Fruit fly (Drosophila melanogaster) whole organism, embryonic: ENCODE measurements around the gene Pex11c.
A peak's percentile ranks its signal among the peaks of the same experiment; 100 is the strongest.

Experiments used
- Asciz ChIP-seq: fragments of 200-800 bp; sonication (Bioruptor generic); optimal IDR thresholded peaks from 2 replicates; lab custom pipeline; 2017; ENCODE audit warnings: missing biosample characterization, mild to moderate bottlenecking, missing genetic modification characterization, missing genetic modification reagents
- CG12155 ChIP-seq: fragments of 200-800 bp; sonication (Bioruptor generic); optimal IDR thresholded peaks from 3 replicates; lab custom pipeline; 2016; ENCODE audit warnings: missing biosample characterization, missing genetic modification characterization
- CG13775 ChIP-seq: fragments of 200-800 bp; sonication (Bioruptor generic); optimal IDR thresholded peaks from 3 replicates; lab custom pipeline; 2017; ENCODE audit warnings: missing biosample characterization, mild to moderate bottlenecking, missing genetic modification characterization
- CG14050 ChIP-seq: fragments of 200-800 bp; sonication (Bioruptor generic); IDR thresholded peaks from 3 replicates; pipeline ENCODE4 v1.3.6; 2022; ENCODE audit warnings: missing biosample characterization, missing genetic modification characterization
- CG14441 ChIP-seq: fragments of 200-800 bp; sonication (Bioruptor generic); IDR thresholded peaks from 2 replicates; pipeline ENCODE4 v1.3.6; 2022; ENCODE audit warnings: missing biosample characterization, missing genetic modification characterization
- CG15696 ChIP-seq: fragments of 200-800 bp; sonication (Bioruptor generic); optimal IDR thresholded peaks from 2 replicates; lab custom pipeline; 2019; ENCODE audit warnings: missing biosample characterization, mild to moderate bottlenecking, missing genetic modification characterization, moderate library complexity
- CG16863 ChIP-seq: fragments of 200-800 bp; sonication (Bioruptor generic); optimal IDR thresholded peaks from 3 replicates; lab custom pipeline; 2016; ENCODE audit warnings: missing biosample characterization, missing genetic modification characterization
- CG2120 ChIP-seq: fragments of 200-800 bp; sonication (Bioruptor generic); optimal IDR thresholded peaks from 3 replicates; lab custom pipeline; 2016; ENCODE audit warnings: missing biosample characterization, missing genetic modification characterization
- CG2889 ChIP-seq: fragments of 200-800 bp; sonication (Bioruptor generic); IDR thresholded peaks from 3 replicates; pipeline ENCODE4 v1.3.6; 2022; ENCODE audit warnings: missing biosample characterization, missing genetic modification characterization
- CG32767 ChIP-seq: fragments of 200-800 bp; sonication (Bioruptor generic); IDR thresholded peaks from 2 replicates; pipeline ENCODE4 v1.3.6; 2022; ENCODE audit warnings: missing biosample characterization, missing genetic modification characterization
- CG33557 ChIP-seq: fragments of 200-800 bp; sonication (Bioruptor generic); optimal IDR thresholded peaks from 2 replicates; lab custom pipeline; 2019; ENCODE audit warnings: missing biosample characterization, mild to moderate bottlenecking, missing genetic modification characterization, moderate library complexity
- CG4404 ChIP-seq: fragments of 200-800 bp; sonication (Bioruptor generic); IDR thresholded peaks from 2 replicates; pipeline ENCODE4 v1.3.6; 2022; ENCODE audit warnings: missing biosample characterization, missing genetic modification characterization
- CG4820 ChIP-seq: fragments of 200-800 bp; sonication (Bioruptor generic); optimal IDR thresholded peaks from 3 replicates; lab custom pipeline; 2016; ENCODE audit warnings: missing biosample characterization, missing genetic modification characterization
- CG4854 ChIP-seq: fragments of 200-800 bp; sonication (Bioruptor generic); optimal IDR thresholded peaks from 2 replicates; lab custom pipeline; 2016; ENCODE audit warnings: missing biosample characterization, missing genetic modification characterization, inconsistent platforms
- CG5245 ChIP-seq: fragments of 200-800 bp; sonication (Bioruptor generic); optimal IDR thresholded peaks from 3 replicates; lab custom pipeline; 2016; ENCODE audit warnings: missing biosample characterization, missing genetic modification characterization
- CG6683 ChIP-seq: fragments of 200-800 bp; sonication (Bioruptor generic); optimal IDR thresholded peaks from 2 replicates; lab custom pipeline; 2017; ENCODE audit warnings: missing biosample characterization, mild to moderate bottlenecking, missing genetic modification characterization, missing genetic modification reagents
- CoRest ChIP-seq: fragments of 200-800 bp; sonication (Bioruptor generic); optimal IDR thresholded peaks from 3 replicates; lab custom pipeline; 2018; ENCODE audit warnings: missing biosample characterization, mild to moderate bottlenecking, missing genetic modification characterization, moderate library complexity
- Deaf1 ChIP-seq: fragments of 200-800 bp; optimal IDR thresholded peaks from 3 replicates; lab custom pipeline; 2019; ENCODE audit warnings: missing biosample characterization, mild to moderate bottlenecking, missing genetic modification characterization, moderate library complexity
- E2f1 ChIP-seq: fragments of 200-800 bp; sonication (Bioruptor generic); IDR thresholded peaks from 2 replicates; pipeline ENCODE4 v1.3.6; 2022; ENCODE audit warnings: missing biosample characterization, missing genetic modification characterization
- E2f2 ChIP-seq: fragments of 200-800 bp; sonication (Bioruptor generic); IDR thresholded peaks from 2 replicates; pipeline ENCODE4 v1.3.6; 2022; ENCODE audit warnings: missing biosample characterization, missing genetic modification characterization
- ERR ChIP-seq: fragments of 200-800 bp; sonication (Bioruptor generic); optimal IDR thresholded peaks from 2 replicates; lab custom pipeline; 2016; ENCODE audit warnings: missing biosample characterization, missing genetic modification characterization
- Hmx ChIP-seq: fragments of 200-800 bp; sonication (Bioruptor generic); optimal IDR thresholded peaks from 2 replicates; lab custom pipeline; 2016; ENCODE audit warnings: missing biosample characterization, missing genetic modification characterization
- Jarid2 ChIP-seq: fragments of 200-800 bp; sonication (Bioruptor generic); optimal IDR thresholded peaks from 3 replicates; lab custom pipeline; 2017; ENCODE audit warnings: mild to moderate bottlenecking, missing biosample characterization, missing genetic modification reagents, missing genetic modification characterization
- Lpt ChIP-seq: fragments of >200 bp; optimal IDR thresholded peaks from 2 replicates; lab custom pipeline; 2018; ENCODE audit warnings: missing biosample characterization, missing genetic modification characterization
- Mad ChIP-seq: fragments of 200-800 bp; sonication (Bioruptor generic); optimal IDR thresholded peaks from 2 replicates; lab custom pipeline; 2016; ENCODE audit warnings: missing biosample characterization, missing genetic modification characterization
- Myb ChIP-seq: fragments of 200-800 bp; sonication (Bioruptor generic); optimal IDR thresholded peaks from 2 replicates; lab custom pipeline; 2016; ENCODE audit warnings: missing biosample characterization, missing genetic modification characterization
- Poxn ChIP-seq: fragments of 200-800 bp; sonication (Bioruptor generic); IDR thresholded peaks from 2 replicates; pipeline ENCODE4 v1.3.6; 2022; ENCODE audit warnings: missing biosample characterization, missing genetic modification characterization
- ase ChIP-seq: fragments of 200-800 bp; sonication (Bioruptor generic); IDR thresholded peaks from 3 replicates; pipeline ENCODE4 v1.3.6; 2022; ENCODE audit warnings: missing biosample characterization, missing genetic modification characterization
- bbx ChIP-seq: fragments of 200-800 bp; sonication (Bioruptor generic); IDR thresholded peaks from 2 replicates; pipeline ENCODE4 v1.3.6; 2022; ENCODE audit warnings: missing biosample characterization, missing genetic modification characterization; ENCODE audit not compliant: partially characterized antibody
- bcd ChIP-seq: fragments of 200-800 bp; sonication (Bioruptor generic); optimal IDR thresholded peaks from 2 replicates; lab custom pipeline; 2017; ENCODE audit warnings: missing biosample characterization, mild to moderate bottlenecking, missing genetic modification characterization
- chinmo ChIP-seq: fragments of 200-800 bp; sonication (Bioruptor generic); IDR thresholded peaks from 4 replicates; pipeline ENCODE4 v1.3.6; 2022; ENCODE audit warnings: missing biosample characterization, missing genetic modification characterization; ENCODE audit not compliant: partially characterized antibody
- crol ChIP-seq: fragments of 200-800 bp; sonication (Bioruptor generic); IDR thresholded peaks from 2 replicates; pipeline ENCODE4 v1.3.6; 2022; ENCODE audit warnings: missing biosample characterization, missing genetic modification characterization
- crp ChIP-seq, 2 experiments: fragments of 200-800 bp; sonication (Bioruptor generic); optimal IDR thresholded peaks; 2 replicates in 1 of 2; 3 replicates in 1 of 2; lab custom pipeline; 2017; ENCODE audit warnings: missing biosample characterization in 2 of 2, missing genetic modification characterization in 2 of 2, mild to moderate bottlenecking in 1 of 2, moderate library complexity in 1 of 2
- da ChIP-seq: fragments of 200-800 bp; sonication (Bioruptor generic); optimal IDR thresholded peaks from 2 replicates; lab custom pipeline; 2016; ENCODE audit warnings: missing biosample characterization, missing genetic modification characterization
- fd3F ChIP-seq: fragments of 200-800 bp; sonication (Bioruptor generic); optimal IDR thresholded peaks from 2 replicates; lab custom pipeline; 2018; ENCODE audit warnings: missing biosample characterization, mild to moderate bottlenecking, missing genetic modification characterization, moderate library complexity
- h ChIP-seq: fragments of >200 bp; optimal IDR thresholded peaks from 2 replicates; lab custom pipeline; 2017
- hb ChIP-seq: fragments of 200-800 bp; sonication (Bioruptor generic); IDR thresholded peaks from 3 replicates; pipeline ENCODE4 v1.3.6; 2022; ENCODE audit warnings: missing biosample characterization, missing genetic modification characterization; ENCODE audit not compliant: partially characterized antibody
- hkb ChIP-seq, 2 experiments: fragments of 200-800 bp in 1 of 2; fragments of >200 bp in 1 of 2; sonication (Bioruptor generic) in 1 of 2; IDR thresholded peaks in 1 of 2; optimal IDR thresholded peaks in 1 of 2; 2 replicates each; pipeline versions ENCODE4 v1.3.6 to Lab custom; 2017 to 2022; ENCODE audit warnings: missing biosample characterization in 1 of 2, missing genetic modification characterization in 1 of 2
- ind ChIP-seq: fragments of 200-800 bp; sonication (Bioruptor generic); optimal IDR thresholded peaks from 3 replicates; lab custom pipeline; 2016; ENCODE audit warnings: missing biosample characterization, missing genetic modification characterization
- inv ChIP-seq: fragments of 200-800 bp; sonication (Bioruptor generic); IDR thresholded peaks from 2 replicates; pipeline ENCODE4 v1.3.6; 2022; ENCODE audit warnings: missing biosample characterization, missing genetic modification characterization; ENCODE audit not compliant: partially characterized antibody
- jing ChIP-seq: fragments of 200-800 bp; sonication (Bioruptor generic); optimal IDR thresholded peaks from 2 replicates; lab custom pipeline; 2018; ENCODE audit warnings: missing biosample characterization, mild to moderate bottlenecking, missing genetic modification characterization
- kah ChIP-seq: fragments of 200-800 bp; sonication (Bioruptor generic); optimal IDR thresholded peaks from 2 replicates; lab custom pipeline; 2018; ENCODE audit warnings: missing biosample characterization, mild to moderate bottlenecking, missing genetic modification characterization
- knrl ChIP-seq: fragments of 200-800 bp; sonication (Bioruptor generic); IDR thresholded peaks from 3 replicates; pipeline ENCODE4 v1.3.6; 2022; ENCODE audit warnings: missing biosample characterization, missing genetic modification characterization; ENCODE audit not compliant: partially characterized antibody
- sc ChIP-seq, 3 experiments: fragments of >200 bp in 2 of 3; fragments of 200-800 bp in 1 of 3; sonication (Bioruptor generic) in 1 of 3; optimal IDR thresholded peaks; 2 replicates in 2 of 3; 3 replicates in 1 of 3; lab custom pipeline; 2017; ENCODE audit warnings: mild to moderate bottlenecking in 1 of 3, missing biosample characterization in 1 of 3, missing genetic modification characterization in 1 of 3, missing genetic modification reagents in 1 of 3
- sisA ChIP-seq: fragments of 200-800 bp; sonication (Bioruptor generic); IDR thresholded peaks from 2 replicates; pipeline ENCODE4 v1.3.6; 2022; ENCODE audit warnings: missing biosample characterization, missing genetic modification characterization
- tap ChIP-seq: fragments of 200-800 bp; optimal IDR thresholded peaks from 3 replicates; lab custom pipeline; 2019; ENCODE audit warnings: missing biosample characterization, mild to moderate bottlenecking, missing genetic modification characterization, moderate library complexity
- tin ChIP-seq: fragments of 200-800 bp; sonication (Bioruptor generic); optimal IDR thresholded peaks from 3 replicates; lab custom pipeline; 2016; ENCODE audit warnings: missing biosample characterization, missing genetic modification characterization
- tll ChIP-seq, 2 experiments: fragments of 200-800 bp in 1 of 2; fragments of >200 bp in 1 of 2; sonication (Bioruptor generic) in 1 of 2; optimal IDR thresholded peaks; 2 replicates each; lab custom pipeline; 2017 to 2019; ENCODE audit warnings: missing biosample characterization in 2 of 2, missing genetic modification characterization in 2 of 2, mild to moderate bottlenecking in 1 of 2, moderate library complexity in 1 of 2
- zen2 ChIP-seq: fragments of 200-800 bp; sonication (Bioruptor generic); IDR thresholded peaks from 3 replicates; pipeline ENCODE4 v1.3.6; 2022; ENCODE audit warnings: missing biosample characterization, missing genetic modification characterization; ENCODE audit not compliant: partially characterized antibody

The Pex11c gene

dm6 chr3R:23228605-23229264 is 29.4 kb upstream of the Pex11c start (continued):
- TF ChIP-seq chinmo: 0 out of 4 replicates have a peak, but pooled peaks have one; percentile 76
- TF ChIP-seq CG15696: no peak
- no peak for TF ChIP-seq kah (GFP tag; lab: Kevin White, UChicago)
- TF ChIP-seq Jarid2 (GFP tag; lab: Kevin White, UChicago): peak; percentile 17
- peak; percentile 33 for TF ChIP-seq bcd (GFP tag; lab: Kevin White, UChicago)
- TF ChIP-seq crol: no peak
- no peak for TF ChIP-seq zen2
- TF ChIP-seq sisA: no peak
- TF ChIP-seq CG13775 (GFP tag; lab: Kevin White, UChicago): no peak
- no peak for TF ChIP-seq CG5245
- TF ChIP-seq E2f1 (GFP tag; lab: Robert Waterston, UW): no peak
- no peak for TF ChIP-seq knrl
- no peak for TF ChIP-seq h (lab: Kevin White, UChicago)
- peak; percentile 6 for TF ChIP-seq ERR
- TF ChIP-seq Hmx: no peak
- no peak for TF ChIP-seq CG33557 (GFP tag; lab: Kevin White, UChicago)
- no peak for TF ChIP-seq CG4820 (GFP tag; lab: Kevin White, UChicago)
- TF ChIP-seq hkb (optimal IDR thresholded peaks at IDR 0.05; lab: Kevin White, UChicago): no peak
- TF ChIP-seq hkb (GFP tag; IDR thresholded peaks at IDR 0.05; lab: Robert Waterston, UW): no peak
- TF ChIP-seq ase (GFP tag; lab: Robert Waterston, UW): no peak
- no peak for TF ChIP-seq CG4404 (GFP tag; lab: Robert Waterston, UW)
- no peak for TF ChIP-seq tll (GFP tag; optimal IDR thresholded peaks at IDR 0.05; lab: Kevin White, UChicago)
- TF ChIP-seq CG14050 (GFP tag; lab: Robert Waterston, UW): no peak
- no peak for TF ChIP-seq da (GFP tag; lab: Kevin White, UChicago)
- peak; percentile 35 for TF ChIP-seq CG12155 (GFP tag; lab: Kevin White, UChicago)
- peak; percentile 81 for TF ChIP-seq CG2120 (GFP tag; lab: Kevin White, UChicago)
- TF ChIP-seq tin: no peak
- no peak for TF ChIP-seq inv (GFP tag; lab: Robert Waterston, UW)
- no peak for TF ChIP-seq bbx
- TF ChIP-seq CG14441 (GFP tag; lab: Robert Waterston, UW): 0 out of 2 replicates have a peak, but pooled peaks have one; percentile 7
- TF ChIP-seq ind (GFP tag; lab: Kevin White, UChicago): peak; percentile 43
- TF ChIP-seq tap (tag; lab: Kevin White, UChicago): no peak
- no peak for TF ChIP-seq CG6683 (GFP tag; lab: Kevin White, UChicago)
- no peak for TF ChIP-seq Asciz
- no peak for TF ChIP-seq sc (optimal IDR thresholded peaks at IDR 0.05; lab: Kevin White, UChicago)
- TF ChIP-seq sc (GFP tag; optimal IDR thresholded peaks at IDR 0.05; lab: Kevin White, UChicago): no peak
- TF ChIP-seq crp (GFP tag; optimal IDR thresholded peaks at IDR 0.05; lab: Kevin White, UChicago): no peak
- no peak for TF ChIP-seq E2f2 (GFP tag; lab: Robert Waterston, UW)
- TF ChIP-seq CG32767 (GFP tag; lab: Robert Waterston, UW): no peak
- no peak for TF ChIP-seq fd3F (GFP tag; lab: Kevin White, UChicago)
- TF ChIP-seq CG2889 (GFP tag; lab: Robert Waterston, UW): no peak
- no peak for TF ChIP-seq Lpt (GFP tag; lab: Kevin White, UChicago)
- peak; percentile 10 for TF ChIP-seq CoRest (tag; lab: Kevin White, UChicago)
- TF ChIP-seq jing (GFP tag; lab: Kevin White, UChicago): no peak
- TF ChIP-seq hb (GFP tag; lab: Robert Waterston, UW): no peak
- TF ChIP-seq Mad (GFP tag; lab: Kevin White, UChicago): no peak
- TF ChIP-seq Poxn (GFP tag; lab: Robert Waterston, UW): no peak
- no peak for TF ChIP-seq CG16863 (GFP tag; lab: Kevin White, UChicago)
- TF ChIP-seq Myb (GFP tag; lab: Kevin White, UChicago): peak; percentile 36
- TF ChIP-seq Deaf1: no peak
- peak; percentile 5 for TF ChIP-seq CG4854 (GFP tag; lab: Kevin White, UChicago)
